Fruit fly (Drosophila melanogaster): ENCODE results near the gene CG6420.

The CG6420 gene

DNA sequence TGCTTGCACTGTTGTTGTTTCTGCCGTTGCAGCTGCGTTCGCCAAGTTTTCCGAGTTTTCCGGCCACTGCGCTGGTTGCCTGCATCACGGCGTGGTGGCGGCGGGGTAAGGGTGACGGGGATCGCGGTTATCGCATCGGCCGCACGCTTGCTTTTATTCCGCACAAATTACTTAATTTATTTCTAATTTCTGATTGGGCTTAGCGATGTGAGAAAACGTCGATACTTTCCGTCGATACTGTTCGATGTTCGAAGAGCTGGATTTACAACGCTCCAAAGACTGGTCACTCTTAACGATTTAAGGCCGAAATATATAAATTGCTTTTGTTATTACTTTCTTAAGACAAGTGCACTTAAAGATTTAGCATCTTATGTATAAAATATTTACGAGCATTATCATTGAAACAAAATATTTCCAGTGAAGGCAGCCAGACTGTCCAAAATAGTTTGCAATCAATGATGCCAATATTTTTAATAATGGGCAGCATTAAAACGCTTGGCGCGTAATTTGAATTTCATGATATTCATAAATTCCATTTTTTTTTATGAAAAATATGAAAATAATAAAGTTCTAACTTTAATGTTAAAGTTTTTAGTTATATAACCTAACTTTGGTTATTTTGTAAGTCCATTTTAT lies at the start of gene CG6420:
Gene CG6420 (minus strand): TSS at position 240 of the 636 bp plus-strand sequence.
- no peak for TF ChIP-seq gl (tag; optimal IDR thresholded peaks at IDR 0.05)
- peak; percentile 39; the same call in 1 of the 3 replicates for TF ChIP-seq CG4496 (GFP tag; IDR thresholded peaks at IDR 0.05)
- no peak for TF ChIP-seq CG12605 (GFP tag; IDR thresholded peaks at IDR 0.05)

- TF ChIP-seq CG34367 (tag; optimal IDR thresholded peaks at IDR 0.05) (no peak), CG14655 (GFP tag; optimal IDR thresholded peaks at IDR 0.05) (no peak), Ets98B (GFP tag; IDR thresholded peaks at IDR 0.05) (no peak), CG8301 (tag; optimal IDR thresholded peaks at IDR 0.05) (no peak), D1 (tag; optimal IDR thresholded peaks at IDR 0.05) (no peak), Snoo (tag; optimal IDR thresholded peaks at IDR 0.05) (no peak), CG15710 (tag; optimal IDR thresholded peaks at IDR 0.05) (no peak), Pif1A (GFP tag; optimal IDR thresholded peaks at IDR 0.05) (no peak), CG10348 (GFP tag; IDR thresholded peaks at IDR 0.05) (no peak), CG32121 (GFP tag; IDR thresholded peaks at IDR 0.05) (no peak), Pif1B (GFP tag; optimal IDR thresholded peaks at IDR 0.05) (no peak), CG12605 (GFP tag; IDR thresholded peaks at IDR 0.05) (no peak), gl (tag; optimal IDR thresholded peaks at IDR 0.05) (no peak), CG4496 (GFP tag; IDR thresholded peaks at IDR 0.05) (no peak), rn (GFP tag; IDR thresholded peaks at IDR 0.05) (no peak), CG9948 (tag; optimal IDR thresholded peaks at IDR 0.05) (no peak)
Observed at dm6 chr3R:26761695-26762094, 36.7 kb upstream of the CG6420 start.

dm6 chr3R:26737310-26737709 lies 12.3 kb upstream of the CG6420 start, which contains the start of gene CG14247:
Gene CG14247, plus strand, starts transcription at chr3R:26737610.
- TF ChIP-seq Snoo (tag; optimal IDR thresholded peaks at IDR 0.05) (no peak), rn (GFP tag; IDR thresholded peaks at IDR 0.05) (no peak), gl (tag; optimal IDR thresholded peaks at IDR 0.05) (no peak), CG8159 (tag; optimal IDR thresholded peaks at IDR 0.05) (no peak), CG14655 (GFP tag; optimal IDR thresholded peaks at IDR 0.05) (no peak), CG4496 (GFP tag; IDR thresholded peaks at IDR 0.05) (no peak), CG17806 (tag; optimal IDR thresholded peaks at IDR 0.05) (no peak), EcR (GFP tag; optimal IDR thresholded peaks at IDR 0.05) (no peak), CG32121 (GFP tag; IDR thresholded peaks at IDR 0.05) (no peak), CG12605 (GFP tag; IDR thresholded peaks at IDR 0.05) (no peak), CG13204 (GFP tag; optimal IDR thresholded peaks at IDR 0.05) (no peak), D1 (tag; optimal IDR thresholded peaks at IDR 0.05) (no peak)

DNA sequence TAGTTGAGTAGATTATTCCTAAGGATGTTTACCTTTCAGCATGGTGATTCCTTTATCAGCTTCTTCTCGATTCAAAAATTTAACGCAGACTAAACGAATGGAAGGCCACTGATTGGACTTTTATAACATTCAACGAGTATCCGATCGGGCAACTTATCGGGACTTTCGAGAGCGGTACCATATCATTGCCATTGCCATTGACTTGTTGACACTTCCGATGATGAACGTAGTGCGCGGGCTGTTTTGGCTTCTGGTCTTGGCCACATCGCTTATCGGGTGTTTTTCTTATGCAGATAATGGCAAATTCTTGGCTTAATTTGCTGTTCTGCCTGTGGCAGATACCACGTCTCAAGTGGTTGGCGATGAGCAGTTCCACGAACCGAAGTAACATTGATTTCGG lies 11.2 kb upstream of the CG6420 start, which contains the start of gene CG6403:
Gene CG6403 (minus strand): TSS at position 101 of the 400 bp plus-strand sequence.
- no peak for TF ChIP-seq CG15710 (tag; optimal IDR thresholded peaks at IDR 0.05)
- no peak for TF ChIP-seq CG4496 (GFP tag; IDR thresholded peaks at IDR 0.05)
- no peak for TF ChIP-seq CG14655 (GFP tag; optimal IDR thresholded peaks at IDR 0.05)
- no peak for TF ChIP-seq fd96Ca (GFP tag; IDR thresholded peaks at IDR 0.05)
- TF ChIP-seq CG13204 (GFP tag; optimal IDR thresholded peaks at IDR 0.05), result no peak
- TF ChIP-seq Pif1B (GFP tag; optimal IDR thresholded peaks at IDR 0.05), result no peak
- no peak for TF ChIP-seq EcR (GFP tag; optimal IDR thresholded peaks at IDR 0.05)
- no peak for TF ChIP-seq Ets98B (GFP tag; IDR thresholded peaks at IDR 0.05)
- no peak for TF ChIP-seq gl (tag; optimal IDR thresholded peaks at IDR 0.05)
- TF ChIP-seq CG12605 (GFP tag; IDR thresholded peaks at IDR 0.05), result no peak
- no peak for TF ChIP-seq CG17806 (tag; optimal IDR thresholded peaks at IDR 0.05)
- TF ChIP-seq CG10348 (GFP tag; IDR thresholded peaks at IDR 0.05), result no peak
- TF ChIP-seq CG8301 (tag; optimal IDR thresholded peaks at IDR 0.05), result no peak
- no peak for TF ChIP-seq rn (GFP tag; IDR thresholded peaks at IDR 0.05)
- no peak for TF ChIP-seq CG8159 (tag; optimal IDR thresholded peaks at IDR 0.05)
- no peak for TF ChIP-seq Pif1A (GFP tag; optimal IDR thresholded peaks at IDR 0.05)
- no peak for TF ChIP-seq D1 (tag; optimal IDR thresholded peaks at IDR 0.05)
- no peak for TF ChIP-seq CG9948 (tag; optimal IDR thresholded peaks at IDR 0.05)
- no peak for TF ChIP-seq Snoo (tag; optimal IDR thresholded peaks at IDR 0.05)
- TF ChIP-seq CG34367 (tag; optimal IDR thresholded peaks at IDR 0.05), result no peak

DNA sequence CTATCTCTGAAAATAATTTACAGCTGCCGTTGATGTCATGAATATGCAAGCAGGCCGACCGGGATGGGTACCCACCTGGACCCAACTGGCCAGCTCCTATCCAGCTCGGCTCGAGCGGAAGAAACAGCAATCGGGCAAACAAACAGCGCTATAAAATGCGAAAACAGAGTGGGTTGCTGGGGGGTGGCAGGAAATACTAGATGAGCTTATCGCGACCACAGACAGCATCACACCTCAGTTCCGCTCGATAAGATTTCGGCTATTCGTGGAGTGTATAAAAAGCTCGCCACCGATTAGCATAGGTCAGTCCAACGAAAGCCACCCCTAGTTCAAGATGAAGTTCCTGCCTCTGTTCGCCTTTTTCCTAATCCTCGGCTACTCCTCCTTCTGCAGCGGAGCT lies 3.4 kb upstream of the CG6420 start, which contains the start of gene CG14245:
Gene CG14245 (plus strand): TSS at position 301 of the 400 bp plus-strand sequence.
- TF ChIP-seq CG34367 (tag; optimal IDR thresholded peaks at IDR 0.05), result no peak
- TF ChIP-seq CG8301 (tag; optimal IDR thresholded peaks at IDR 0.05), result no peak
- TF ChIP-seq CG15710 (tag; optimal IDR thresholded peaks at IDR 0.05), result no peak
- no peak for TF ChIP-seq CG14655 (GFP tag; optimal IDR thresholded peaks at IDR 0.05)
- TF ChIP-seq CG12605 (GFP tag; IDR thresholded peaks at IDR 0.05), result no peak
- TF ChIP-seq gl (tag; optimal IDR thresholded peaks at IDR 0.05), result no peak
- TF ChIP-seq Pif1A (GFP tag; optimal IDR thresholded peaks at IDR 0.05), result no peak
- no peak for TF ChIP-seq rn (GFP tag; IDR thresholded peaks at IDR 0.05)
- no peak for TF ChIP-seq CG8159 (tag; optimal IDR thresholded peaks at IDR 0.05)
- TF ChIP-seq Snoo (tag; optimal IDR thresholded peaks at IDR 0.05), result no peak
- no peak for TF ChIP-seq CG17806 (tag; optimal IDR thresholded peaks at IDR 0.05)

dm6 chr3R:26727014-26727413 lies 2.0 kb upstream of the CG6420 start, which contains the start of gene CG14246:
Gene CG14246, plus strand, starts transcription at chr3R:26727314.
- no peak for TF ChIP-seq CG17806 (tag; optimal IDR thresholded peaks at IDR 0.05)

dm6 chr3R:26725833-26726232 lies 817 bp upstream of the CG6420 start, which contains the start of gene CG14244:
Gene CG14244, plus strand, starts transcription at chr3R:26726133.
- no peak for TF ChIP-seq D1 (tag; optimal IDR thresholded peaks at IDR 0.05)
- TF ChIP-seq CG12605 (GFP tag; IDR thresholded peaks at IDR 0.05), result no peak
- TF ChIP-seq rn (GFP tag; IDR thresholded peaks at IDR 0.05), result no peak
- TF ChIP-seq CG8301 (tag; optimal IDR thresholded peaks at IDR 0.05), result no peak
- TF ChIP-seq CG17806 (tag; optimal IDR thresholded peaks at IDR 0.05), result no peak

All from whole organism, pupa.